Fruit fly (Drosophila melanogaster) whole organism, embryonic: Measurements from ENCODE around the gene Paics.

Source experiments
- Atf-2 ChIP-seq: fragments of 200-800 bp; sonication (Bioruptor generic); optimal IDR thresholded peaks from 2 replicates; lab custom pipeline; 2016; ENCODE audit warnings: missing biosample characterization, missing genetic modification characterization
- Atf6 ChIP-seq: fragments of 200-800 bp; sonication (Bioruptor generic); IDR thresholded peaks from 2 replicates; pipeline ENCODE4 v1.3.6; 2022; ENCODE audit warnings: missing biosample characterization, missing genetic modification characterization
- Bdp1 ChIP-seq: fragments of 200-800 bp; sonication (Bioruptor generic); optimal IDR thresholded peaks from 3 replicates; lab custom pipeline; 2016; ENCODE audit warnings: missing biosample characterization, missing genetic modification characterization
- C15 ChIP-seq: fragments of 200-800 bp; sonication (Bioruptor generic); IDR thresholded peaks from 3 replicates; pipeline ENCODE4 v1.3.6; 2022; ENCODE audit warnings: missing biosample characterization, missing genetic modification characterization
- CG10267 ChIP-seq: fragments of 200-800 bp; sonication (Bioruptor generic); optimal IDR thresholded peaks from 2 replicates; lab custom pipeline; 2018; ENCODE audit warnings: missing biosample characterization, mild to moderate bottlenecking, missing genetic modification characterization, moderate library complexity
- CG10654 ChIP-seq: fragments of 200-800 bp; sonication (Bioruptor generic); optimal IDR thresholded peaks from 2 replicates; lab custom pipeline; 2016; ENCODE audit warnings: missing biosample characterization, missing genetic modification characterization
- CG11247 ChIP-seq: fragments of 200-800 bp; sonication (Bioruptor generic); IDR thresholded peaks from 2 replicates; pipeline ENCODE4 v1.3.6; 2022; ENCODE audit warnings: missing biosample characterization, missing genetic modification characterization
- CG11560 ChIP-seq: fragments of 200-800 bp; sonication (Bioruptor generic); IDR thresholded peaks from 3 replicates; pipeline ENCODE4 v1.3.6; 2022; ENCODE audit warnings: missing biosample characterization, missing genetic modification characterization
- CG11696 ChIP-seq: fragments of 200-800 bp; sonication (Bioruptor generic); IDR thresholded peaks from 2 replicates; pipeline ENCODE4 v1.3.6; 2022; ENCODE audit warnings: missing biosample characterization, missing genetic modification characterization
- CG12104 ChIP-seq: fragments of 200-800 bp; sonication (Bioruptor generic); optimal IDR thresholded peaks from 3 replicates; lab custom pipeline; 2016; ENCODE audit warnings: missing biosample characterization, missing genetic modification characterization
- CG16815 ChIP-seq: fragments of 200-800 bp; sonication (Bioruptor generic); optimal IDR thresholded peaks from 3 replicates; lab custom pipeline; 2017; ENCODE audit warnings: missing biosample characterization, mild to moderate bottlenecking, missing genetic modification characterization
- CG16863 ChIP-seq: fragments of 200-800 bp; sonication (Bioruptor generic); optimal IDR thresholded peaks from 3 replicates; lab custom pipeline; 2016; ENCODE audit warnings: missing biosample characterization, missing genetic modification characterization
- CG17328 ChIP-seq: fragments of 200-800 bp; sonication (Bioruptor generic); IDR thresholded peaks from 2 replicates; pipeline ENCODE4 v1.3.6; 2022; ENCODE audit warnings: missing biosample characterization, missing genetic modification characterization
- CG17912 ChIP-seq: fragments of 200-800 bp; sonication (Bioruptor generic); optimal IDR thresholded peaks from 2 replicates; lab custom pipeline; 2018; ENCODE audit warnings: missing biosample characterization, mild to moderate bottlenecking, missing genetic modification characterization
- CG2129 ChIP-seq: fragments of 200-800 bp; sonication (Bioruptor generic); IDR thresholded peaks from 2 replicates; pipeline ENCODE4 v1.3.6; 2022; ENCODE audit warnings: missing biosample characterization, missing genetic modification characterization; ENCODE audit not compliant: partially characterized antibody
- CG30020 ChIP-seq: fragments of 200-800 bp; optimal IDR thresholded peaks from 2 replicates; lab custom pipeline; 2019; ENCODE audit warnings: missing biosample characterization, mild to moderate bottlenecking, missing genetic modification characterization, moderate library complexity
- CG3163 ChIP-seq: fragments of 200-800 bp; sonication (Bioruptor generic); optimal IDR thresholded peaks from 3 replicates; lab custom pipeline; 2016; ENCODE audit warnings: missing biosample characterization, missing genetic modification characterization
- CG33213 ChIP-seq: fragments of 200-800 bp; sonication (Bioruptor generic); optimal IDR thresholded peaks from 3 replicates; lab custom pipeline; 2016; ENCODE audit warnings: missing biosample characterization, missing genetic modification characterization
- CG4424 ChIP-seq: fragments of 200-800 bp; sonication (Bioruptor generic); optimal IDR thresholded peaks from 3 replicates; lab custom pipeline; 2016; ENCODE audit warnings: missing biosample characterization, missing genetic modification characterization
- CG4730 ChIP-seq: fragments of 200-800 bp; sonication (Bioruptor generic); IDR thresholded peaks from 2 replicates; pipeline ENCODE4 v1.3.6; 2022; ENCODE audit warnings: missing biosample characterization, missing genetic modification characterization
- CG7839 ChIP-seq: fragments of 200-800 bp; sonication (Bioruptor generic); optimal IDR thresholded peaks from 3 replicates; lab custom pipeline; 2018; ENCODE audit warnings: missing biosample characterization, mild to moderate bottlenecking, missing genetic modification characterization, moderate library complexity
- CG8359 ChIP-seq: fragments of 200-800 bp; sonication (Bioruptor generic); optimal IDR thresholded peaks from 2 replicates; lab custom pipeline; 2017; ENCODE audit warnings: missing biosample characterization, mild to moderate bottlenecking, missing genetic modification characterization, borderline replicate concordance
- CrebB ChIP-seq: fragments of 200-800 bp; sonication (Bioruptor generic); optimal IDR thresholded peaks from 3 replicates; lab custom pipeline; 2018; ENCODE audit warnings: missing biosample characterization, mild to moderate bottlenecking, missing genetic modification characterization
- Elba2 ChIP-seq: fragments of 200-800 bp; sonication (Bioruptor generic); optimal IDR thresholded peaks from 3 replicates; lab custom pipeline; 2016; ENCODE audit warnings: missing biosample characterization, missing genetic modification characterization
- Fer1 ChIP-seq: fragments of 200-800 bp; sonication (Bioruptor generic); optimal IDR thresholded peaks from 2 replicates; lab custom pipeline; 2017; ENCODE audit warnings: missing biosample characterization, mild to moderate bottlenecking, missing genetic modification characterization
- Hsf ChIP-seq: fragments of 200-800 bp; sonication (Bioruptor generic); optimal IDR thresholded peaks from 3 replicates; lab custom pipeline; 2016; ENCODE audit warnings: missing biosample characterization, missing genetic modification characterization
- Meics ChIP-seq: fragments of 200-800 bp; sonication (Bioruptor generic); optimal IDR thresholded peaks from 2 replicates; lab custom pipeline; 2017; ENCODE audit warnings: missing biosample characterization, mild to moderate bottlenecking, missing genetic modification characterization
- NfI ChIP-seq: fragments of 200-800 bp; sonication (Bioruptor generic); optimal IDR thresholded peaks from 3 replicates; lab custom pipeline; 2018; ENCODE audit warnings: missing biosample characterization, mild to moderate bottlenecking, missing genetic modification characterization, moderate library complexity
- Oli ChIP-seq: fragments of 200-800 bp; sonication (Bioruptor generic); optimal IDR thresholded peaks from 2 replicates; lab custom pipeline; 2018; ENCODE audit warnings: missing biosample characterization, mild to moderate bottlenecking, missing genetic modification characterization, moderate library complexity
- Rfx ChIP-seq: fragments of 200-800 bp; sonication (Bioruptor generic); IDR thresholded peaks from 2 replicates; pipeline ENCODE4 v1.3.6; 2022; ENCODE audit warnings: missing biosample characterization, missing genetic modification characterization
- ap ChIP-seq: fragments of 200-800 bp; sonication (Bioruptor generic); IDR thresholded peaks from 2 replicates; pipeline ENCODE4 v1.3.6; 2022; ENCODE audit warnings: missing biosample characterization, missing genetic modification characterization
- ara ChIP-seq: fragments of 200-800 bp; sonication (Bioruptor generic); IDR thresholded peaks from 2 replicates; pipeline ENCODE4 v1.3.6; 2022; ENCODE audit warnings: missing biosample characterization, missing genetic modification characterization
- ash1 ChIP-seq: fragments of 200-800 bp; sonication (Bioruptor generic); optimal IDR thresholded peaks from 2 replicates; lab custom pipeline; 2018; ENCODE audit warnings: missing biosample characterization, mild to moderate bottlenecking, missing genetic modification characterization
- bab2 ChIP-seq: fragments of 200-800 bp; sonication (Bioruptor generic); optimal IDR thresholded peaks from 2 replicates; lab custom pipeline; 2016; ENCODE audit warnings: missing biosample characterization, missing genetic modification characterization
- emc ChIP-seq: fragments of 200-800 bp; sonication (Bioruptor generic); optimal IDR thresholded peaks from 2 replicates; lab custom pipeline; 2016; ENCODE audit warnings: missing biosample characterization, missing genetic modification characterization
- hb ChIP-seq: fragments of 200-800 bp; sonication (Bioruptor generic); IDR thresholded peaks from 3 replicates; pipeline ENCODE4 v1.3.6; 2022; ENCODE audit warnings: missing biosample characterization, missing genetic modification characterization; ENCODE audit not compliant: partially characterized antibody
- kah ChIP-seq: fragments of 200-800 bp; sonication (Bioruptor generic); optimal IDR thresholded peaks from 2 replicates; lab custom pipeline; 2018; ENCODE audit warnings: missing biosample characterization, mild to moderate bottlenecking, missing genetic modification characterization
- lov ChIP-seq, 2 experiments: fragments of 200-800 bp in 1 of 2; fragments of >200 bp in 1 of 2; sonication (Bioruptor generic) in 1 of 2; IDR thresholded peaks in 1 of 2; optimal IDR thresholded peaks in 1 of 2; 2 replicates in 1 of 2; 3 replicates in 1 of 2; pipeline versions ENCODE4 v1.3.6 to Lab custom; 2017 to 2022; ENCODE audit warnings: missing biosample characterization in 1 of 2, missing genetic modification characterization in 1 of 2
- mld ChIP-seq: fragments of 200-800 bp; sonication (Bioruptor generic); IDR thresholded peaks from 3 replicates; pipeline ENCODE4 v1.3.6; 2022; ENCODE audit warnings: missing biosample characterization, missing genetic modification characterization; ENCODE audit not compliant: partially characterized antibody
- pan ChIP-seq, 4 experiments: fragments of >200 bp in 3 of 4; fragments of 200-800 bp in 1 of 4; sonication (Bioruptor generic) in 1 of 4; optimal IDR thresholded peaks in 3 of 4; IDR thresholded peaks in 1 of 4; 2 replicates each; pipeline versions ENCODE4 v1.3.6 to Lab custom; 2017 to 2022; ENCODE audit warnings: missing biosample characterization in 2 of 4, missing genetic modification characterization in 2 of 4, mixed read lengths in 1 of 4
- peb ChIP-seq: fragments of 200-800 bp; sonication (Bioruptor generic); IDR thresholded peaks from 2 replicates; pipeline ENCODE4 v1.3.6; 2022; ENCODE audit warnings: missing biosample characterization, missing genetic modification characterization
- sens ChIP-seq: fragments of 200-800 bp; sonication (Bioruptor generic); peaks from one replicate; lab custom pipeline; 2016; ENCODE audit warnings: missing biosample characterization, missing genetic modification characterization
- sens-2 ChIP-seq: fragments of 200-800 bp; sonication (Bioruptor generic); IDR thresholded peaks from 2 replicates; pipeline ENCODE4 v1.3.6; 2022; ENCODE audit warnings: missing biosample characterization, missing genetic modification characterization
- stc ChIP-seq: fragments of 200-800 bp; sonication (Bioruptor generic); IDR thresholded peaks from 2 replicates; pipeline ENCODE4 v1.3.6; 2022; ENCODE audit warnings: missing biosample characterization, missing genetic modification characterization
- tna ChIP-seq: fragments of 200-800 bp; sonication (Bioruptor generic); IDR thresholded peaks from 2 replicates; pipeline ENCODE4 v1.3.6; 2022; ENCODE audit warnings: missing biosample characterization, missing genetic modification characterization; ENCODE audit not compliant: partially characterized antibody
- tup ChIP-seq: fragments of 200-800 bp; sonication (Bioruptor generic); optimal IDR thresholded peaks from 2 replicates; lab custom pipeline; 2016; ENCODE audit warnings: missing biosample characterization, mild to moderate bottlenecking, missing genetic modification characterization, moderate library complexity
- tx ChIP-seq: fragments of 200-800 bp; sonication (Bioruptor generic); optimal IDR thresholded peaks from 2 replicates; lab custom pipeline; 2016; ENCODE audit warnings: missing biosample characterization, missing genetic modification characterization
- usp ChIP-seq: fragments of >200 bp; optimal IDR thresholded peaks from 2 replicates; lab custom pipeline; 2017; ENCODE audit warnings: missing biosample characterization, missing genetic modification characterization
- wor ChIP-seq: fragments of 200-800 bp; sonication (Bioruptor generic); IDR thresholded peaks from 2 replicates; pipeline ENCODE4 v1.3.6; 2022; ENCODE audit warnings: missing biosample characterization, missing genetic modification characterization

The Paics gene

DNA sequence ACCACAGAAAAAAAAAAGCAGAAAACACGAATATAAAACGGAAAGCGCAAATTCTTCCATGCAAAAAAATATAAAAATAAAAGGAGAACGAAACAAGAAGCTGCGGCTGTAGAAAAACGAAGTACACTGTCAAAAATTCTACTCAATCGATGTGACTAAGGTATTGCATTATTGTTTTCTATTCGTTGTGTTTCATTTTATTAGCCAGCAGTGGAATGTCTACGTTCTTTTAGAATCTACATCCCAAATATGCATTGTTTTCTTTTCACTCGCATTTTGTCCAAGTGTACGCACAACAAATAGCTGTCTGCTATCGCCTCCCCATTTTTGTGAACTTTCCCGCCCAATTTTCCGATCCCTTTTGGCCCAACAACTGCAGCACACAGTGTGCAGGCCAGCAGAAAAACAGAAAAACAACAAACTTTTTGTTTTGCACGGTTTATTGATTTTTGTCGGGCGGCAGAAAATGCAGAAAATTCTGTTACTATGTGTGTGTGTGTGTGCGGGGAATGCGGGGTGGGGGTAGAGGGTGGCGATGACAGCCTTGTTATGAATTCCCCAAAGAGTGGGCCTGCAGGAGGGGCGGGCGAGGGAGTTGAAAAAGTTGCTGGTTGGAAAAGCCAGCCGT is 41.2 kb downstream of the Paics start (continued):
- TF ChIP-seq tx (GFP tag; lab: Kevin White, UChicago) (peak; percentile 69), tna (GFP tag; lab: Robert Waterston, UW) (no peak), ara (GFP tag; lab: Robert Waterston, UW) (peak; percentile 49; the same call in 1 of the 2 replicates), CG30020 (tag; lab: Kevin White, UChicago) (no peak), kah (GFP tag; lab: Kevin White, UChicago) (no peak), CG17328 (GFP tag; lab: Robert Waterston, UW) (peak; percentile 67), CG2129 (GFP tag; lab: Robert Waterston, UW) (no peak), CG16863 (peak; percentile 67), CG11696 (no peak), mld (GFP tag; lab: Robert Waterston, UW) (no peak), tup (GFP tag; lab: Kevin White, UChicago) (peak; percentile 57), wor (GFP tag; lab: Robert Waterston, UW) (peak; percentile 30; the same call in 1 of the 2 replicates), sens (GFP tag; lab: Kevin White, UChicago) (peak; percentile 96), hb (GFP tag; lab: Robert Waterston, UW) (no peak), Atf-2 (GFP tag; lab: Kevin White, UChicago) (peak; percentile 69), ap (peak; percentile 32; the same call in 1 of the 2 replicates), CG33213 (peak; percentile 56), Fer1 (GFP tag; lab: Kevin White, UChicago) (peak; percentile 73), bab2 (GFP tag; lab: Kevin White, UChicago) (peak; percentile 65), Atf6 (GFP tag; lab: Robert Waterston, UW) (peak; percentile 73), Bdp1 (GFP tag; lab: Kevin White, UChicago) (peak; percentile 69), CG10267 (tag; lab: Kevin White, UChicago) (peak; percentile 63), CG4730 (GFP tag; lab: Robert Waterston, UW) (peak; percentile 56), CG3163 (GFP tag; lab: Kevin White, UChicago) (peak; percentile 42), CG16815 (GFP tag; lab: Kevin White, UChicago) (peak; percentile 62), Rfx (peak; percentile 42; the same call in 1 of the 2 replicates), stc (peak; percentile 43; the same call in 1 of the 2 replicates), CG11247 (GFP tag; lab: Robert Waterston, UW) (peak; percentile 12; the same call in 1 of the 2 replicates), CG17912 (no peak), NfI (peak; percentile 67), lov (optimal IDR thresholded peaks at IDR 0.05; lab: Kevin White, UChicago) (no peak), lov (GFP tag; IDR thresholded peaks at IDR 0.05; lab: Robert Waterston, UW) (no peak), CG10654 (GFP tag; lab: Kevin White, UChicago) (peak; percentile 68), C15 (GFP tag; lab: Robert Waterston, UW) (no peak), sens-2 (GFP tag; lab: Robert Waterston, UW) (peak; percentile 67), peb (GFP tag; lab: Robert Waterston, UW) (0 out of 2 replicates have a peak, but pooled peaks have one; percentile 13), Hsf (peak; percentile 80), Meics (GFP tag; lab: Kevin White, UChicago) (peak; percentile 75), usp (no peak), CG11560 (no peak), CG12104 (GFP tag; lab: Kevin White, UChicago) (peak; percentile 21), CG7839 (tag; lab: Kevin White, UChicago) (peak; percentile 81), CG8359 (GFP tag; lab: Kevin White, UChicago) (peak; percentile 37), CG4424 (GFP tag; lab: Kevin White, UChicago) (peak; percentile 75), Oli (tag; lab: Kevin White, UChicago) (peak; percentile 76), emc (peak; percentile 32), Elba2 (GFP tag; lab: Kevin White, UChicago) (no peak), ash1 (GFP tag; lab: Kevin White, UChicago) (no peak), CrebB (tag; lab: Kevin White, UChicago) (peak; percentile 20), pan (optimal IDR thresholded peaks at IDR 0.05; lab: Kevin White, UChicago) (no peak), pan (GFP tag; optimal IDR thresholded peaks at IDR 0.05 in 1 of 2, IDR thresholded peaks at IDR 0.05 in 1 of 2) (peak in 1 of 2 experiments; percentile 62)
